Worm (Caenorhabditis elegans) whole organism, L2 larva: ENCODE data around the gene hst-3.2.

ENCODE experiments used
- ZK546.5 ChIP-seq: sonication (generic microtip); optimal IDR thresholded peaks from 2 replicates; lab custom pipeline; 2017; ENCODE audit warnings: missing biosample characterization, missing genetic modification characterization
- alr-1 ChIP-seq: fragments of 150-350 bp; optimal IDR thresholded peaks from 2 replicates; lab custom pipeline; 2014; ENCODE audit warnings: missing biosample characterization, missing genetic modification characterization
- aly-2 ChIP-seq: fragments of 150-350 bp; optimal IDR thresholded peaks from 2 replicates; lab custom pipeline; 2014; ENCODE audit warnings: missing biosample characterization, missing genetic modification characterization
- lin-13 ChIP-seq: fragments of 150-350 bp; optimal IDR thresholded peaks from 2 replicates; lab custom pipeline; 2014; ENCODE audit warnings: missing biosample characterization, missing genetic modification reagents, missing genetic modification characterization
- nhr-21 ChIP-seq: fragments of 150-350 bp; optimal IDR thresholded peaks from 2 replicates; lab custom pipeline; 2014; ENCODE audit warnings: missing biosample characterization, missing genetic modification characterization
- skn-1 ChIP-seq: sonication (generic microtip); optimal IDR thresholded peaks from 2 replicates; lab custom pipeline; 2017; ENCODE audit warnings: missing biosample characterization, missing genetic modification characterization
- ztf-4 ChIP-seq: fragments of 150-350 bp; optimal IDR thresholded peaks from 2 replicates; lab custom pipeline; 2014; ENCODE audit warnings: missing biosample characterization, missing genetic modification characterization

DNA sequence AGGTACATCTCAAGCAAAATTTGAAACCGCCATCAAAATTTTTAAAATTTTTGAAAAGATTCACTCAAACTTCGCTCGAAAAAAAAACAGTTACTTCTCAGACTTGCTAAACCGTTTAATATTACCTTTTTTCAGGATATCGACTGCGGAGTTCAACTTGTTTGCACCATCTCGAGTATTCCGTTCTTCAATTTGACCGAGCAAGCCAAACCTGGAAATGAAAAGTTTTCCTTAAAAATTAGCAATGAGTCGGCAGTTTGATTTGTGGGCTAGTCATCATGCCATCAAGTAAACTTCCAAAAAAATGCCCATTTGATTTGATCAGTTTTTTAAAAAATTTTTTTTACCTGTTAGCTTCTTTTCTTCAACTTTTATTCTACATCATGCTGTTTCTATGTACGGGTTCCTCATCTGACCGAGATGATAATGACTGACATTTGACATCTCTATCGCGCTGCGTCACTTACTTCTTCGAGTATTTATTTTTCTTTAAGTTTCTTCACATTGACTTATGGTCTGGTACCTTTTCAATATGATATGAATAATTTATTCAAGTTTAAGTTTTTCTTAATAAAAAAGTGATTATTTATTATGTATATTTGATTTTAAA is 33.6 kb downstream of the hst-3.2 start:
- TF ChIP-seq nhr-21 (tag; lab: Kevin White, UChicago) (peak; percentile 22), skn-1 (tag; lab: Kevin White, UChicago) (no peak), alr-1 (tag; lab: Kevin White, UChicago) (no peak), ztf-4 (tag; lab: Kevin White, UChicago) (no peak), aly-2 (no peak), lin-13 (GFP tag; lab: Kevin White, UChicago) (no peak), ZK546.5 (tag; lab: Kevin White, UChicago) (no peak)
